Worm (Caenorhabditis elegans) whole organism, L2 larva: Measurements from ENCODE around the gene EEED8.18.

Experiments
- R02D3.7 ChIP-seq: fragments of 150-350 bp; optimal IDR thresholded peaks from 2 replicates; lab custom pipeline; 2014; ENCODE audit warnings: missing biosample characterization, missing genetic modification characterization
- egl-27 ChIP-seq: sonication (generic microtip); optimal IDR thresholded peaks from 3 replicates; lab custom pipeline; 2017; ENCODE audit warnings: missing biosample characterization, missing genetic modification reagents, missing genetic modification characterization
- fos-1 ChIP-seq: fragments of 150-350 bp; optimal IDR thresholded peaks from 2 replicates; lab custom pipeline; 2014; ENCODE audit warnings: missing biosample characterization, missing genetic modification characterization
- lin-11 ChIP-seq: fragments of 150-350 bp; sonication (generic microtip); optimal IDR thresholded peaks from 2 replicates; lab custom pipeline; 2014; ENCODE audit warnings: missing biosample characterization, missing genetic modification characterization, inconsistent platforms, mixed read lengths
- mab-5 ChIP-seq: fragments of 150-350 bp; optimal IDR thresholded peaks from 2 replicates; lab custom pipeline; 2014; ENCODE audit warnings: missing biosample characterization, missing genetic modification characterization
- nhr-25 ChIP-seq: fragments of 150-350 bp; sonication (generic microtip); optimal IDR thresholded peaks from 3 replicates; lab custom pipeline; 2014; ENCODE audit warnings: missing biosample characterization, missing genetic modification characterization
- skn-1 ChIP-seq: sonication (generic microtip); optimal IDR thresholded peaks from 2 replicates; lab custom pipeline; 2017; ENCODE audit warnings: missing biosample characterization, missing genetic modification characterization
- unc-39 ChIP-seq: fragments of 150-350 bp; optimal IDR thresholded peaks from 2 replicates; lab custom pipeline; 2014; ENCODE audit warnings: missing biosample characterization, missing genetic modification characterization
- zag-1 ChIP-seq: fragments of 150-350 bp; optimal IDR thresholded peaks from 2 replicates; lab custom pipeline; 2014; ENCODE audit warnings: missing biosample characterization, missing genetic modification characterization

ce11 chrII:5395594-5395993, 16.8 kb downstream of the EEED8.18 start, which contains the start of gene pink-1:
- TF ChIP-seq mab-5 (no peak), unc-39 (no peak), zag-1 (no peak), nhr-25 (tag; lab: Kevin White, UChicago) (no peak), fos-1 (tag; lab: Kevin White, UChicago) (no peak), R02D3.7 (tag; lab: Kevin White, UChicago) (no peak), egl-27 (tag; lab: Kevin White, UChicago) (no peak), skn-1 (no peak), lin-11 (no peak)
